Worm (Caenorhabditis elegans) whole organism, midembryonic: ENCODE data around the gene H06H21.11.

Experiments
- T22C8.4 ChIP-seq: fragments of 200-800 bp; sonication (Bioruptor generic); IDR thresholded peaks from 2 replicates; pipeline ENCODE4 v1.3.6; 2022; ENCODE audit warnings: missing genetic modification characterization, missing compliant biosample characterization
- cog-1 ChIP-seq: sonication (generic microtip); optimal IDR thresholded peaks from 2 replicates; lab custom pipeline; 2016; ENCODE audit warnings: missing genetic modification characterization, missing compliant biosample characterization
- flt-1 ChIP-seq: fragments of 200-800 bp; sonication (Bioruptor generic); IDR thresholded peaks from 2 replicates; pipeline ENCODE4 v1.3.6; 2022; ENCODE audit warnings: missing genetic modification characterization, missing compliant biosample characterization
- klf-2 ChIP-seq: fragments of 200-800 bp; sonication (Bioruptor generic); conservative IDR thresholded peaks from 2 replicates; pipeline ENCODE4 v1.3.6; 2022; ENCODE audit warnings: missing genetic modification reagents, missing genetic modification characterization, missing compliant biosample characterization
- med-1 ChIP-seq: sonication (generic microtip); optimal IDR thresholded peaks from 2 replicates; lab custom pipeline; 2017; ENCODE audit warnings: missing genetic modification characterization, mild to moderate bottlenecking, missing compliant biosample characterization, antibody characterized with exemption, missing genetic modification reagents; ENCODE audit not compliant: insufficient read depth
- ref-1 ChIP-seq: fragments of 200-800 bp; sonication (Bioruptor generic); conservative IDR thresholded peaks from 2 replicates; pipeline ENCODE4 v1.3.6; 2022; ENCODE audit warnings: missing genetic modification reagents, missing genetic modification characterization, missing compliant biosample characterization
- tab-1 ChIP-seq: fragments of 200-800 bp; sonication (Bioruptor generic); IDR thresholded peaks from 2 replicates; pipeline ENCODE4 v1.3.6; 2022; ENCODE audit warnings: missing genetic modification characterization, missing compliant biosample characterization
- ztf-23 ChIP-seq: fragments of 200-800 bp; sonication (Bioruptor generic); IDR thresholded peaks from 2 replicates; pipeline ENCODE4 v1.3.6; 2022; ENCODE audit warnings: missing genetic modification reagents, missing genetic modification characterization, missing compliant biosample characterization
- ztf-29 ChIP-seq: fragments of 200-800 bp; sonication (Bioruptor generic); IDR thresholded peaks from 2 replicates; pipeline ENCODE4 v1.3.6; 2022; ENCODE audit warnings: missing genetic modification reagents, missing genetic modification characterization, missing compliant biosample characterization

Gene H06H21.11

ce11 chrIV:4810377-4810984 is 3.4 kb upstream of the H06H21.11 start, which contains the start of gene eif-1.A:
Gene eif-1.A, plus strand, starts transcription at chrIV:4810934.
- TF ChIP-seq med-1 (peak; percentile 21), cog-1 (tag; lab: Kevin White, UChicago) (no peak), klf-2 (GFP tag; lab: Robert Waterston, UW) (0 out of 2 replicates have a peak, but pooled peaks have one; percentile 7), flt-1 (GFP tag; lab: Robert Waterston, UW) (0 out of 2 replicates have a peak, but pooled peaks have one; percentile 16), ztf-23 (0 out of 2 replicates have a peak, but pooled peaks have one; percentile 51)

DNA sequence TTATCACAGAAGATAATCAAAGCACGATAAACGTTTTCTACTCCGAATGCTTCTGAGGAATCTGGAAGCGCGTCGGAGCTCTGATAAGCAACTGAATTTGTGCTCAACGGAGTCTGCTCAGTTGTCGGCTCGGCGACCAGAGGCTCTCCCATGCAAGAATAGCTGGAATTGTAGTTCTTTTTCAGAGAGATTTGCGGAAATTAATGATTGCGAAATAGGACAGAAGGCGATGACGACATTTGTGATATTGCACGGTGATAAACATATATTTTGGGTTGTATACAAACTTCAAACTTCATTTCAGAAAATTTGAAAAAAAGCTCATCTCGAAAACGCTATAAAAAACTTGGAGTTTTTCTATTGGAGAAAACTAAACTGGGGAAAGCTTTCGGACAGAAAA is 2.7 kb upstream of the H06H21.11 start, which contains the start of gene H06H21.37:
TSS of gene H06H21.37 (minus strand) at position 162 of the 400 bp plus-strand sequence.
- TF ChIP-seq ztf-29 (GFP tag; lab: Robert Waterston, UW) (no peak), tab-1 (no peak), klf-2 (GFP tag; lab: Robert Waterston, UW) (no peak), med-1 (no peak), T22C8.4 (GFP tag; lab: Robert Waterston, UW) (no peak), ztf-23 (no peak), ref-1 (no peak), cog-1 (tag; lab: Kevin White, UChicago) (no peak), flt-1 (GFP tag; lab: Robert Waterston, UW) (no peak)

DNA sequence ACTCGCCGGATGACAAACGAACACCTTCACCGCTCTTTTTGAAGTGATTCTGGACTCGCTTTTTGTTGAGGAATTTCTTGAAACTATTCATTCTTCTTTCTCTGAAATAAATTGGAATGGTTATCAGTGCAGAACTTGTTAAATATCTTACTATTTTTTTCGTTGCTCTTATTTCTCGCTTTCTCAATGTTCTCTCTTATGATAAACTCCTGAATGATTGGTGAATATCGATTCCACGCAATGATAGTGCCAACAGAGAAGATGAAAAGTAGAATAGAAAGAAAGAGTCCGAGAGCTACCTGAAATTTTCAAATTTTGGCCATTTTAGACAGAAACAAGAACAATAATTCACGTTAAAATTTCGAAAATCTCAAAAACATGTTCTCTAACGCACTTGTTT is 2.3 kb upstream of the H06H21.11 start, which contains the start of gene ubxn-6:
TSS of gene ubxn-6 (minus strand) at position 101 of the 400 bp plus-strand sequence.
- TF ChIP-seq T22C8.4 (GFP tag; lab: Robert Waterston, UW): no peak

ce11 chrIV:4806486-4806885 is 633 bp downstream of the H06H21.11 start, which contains the start of gene dpf-5:
Gene dpf-5, minus strand, starts transcription at chrIV:4806586.
- TF ChIP-seq T22C8.4 (GFP tag; lab: Robert Waterston, UW): no peak
- TF ChIP-seq ztf-29 (GFP tag; lab: Robert Waterston, UW): no peak
- no peak for TF ChIP-seq klf-2 (GFP tag; lab: Robert Waterston, UW)
- no peak for TF ChIP-seq ztf-23
- no peak for TF ChIP-seq med-1
- TF ChIP-seq cog-1 (tag; lab: Kevin White, UChicago): no peak
- TF ChIP-seq flt-1 (GFP tag; lab: Robert Waterston, UW): no peak
- no peak for TF ChIP-seq ref-1
- TF ChIP-seq tab-1: no peak

- TF ChIP-seq klf-2 (GFP tag; lab: Robert Waterston, UW): no peak
Observed at ce11 chrIV:4802494-4802893, 4.6 kb downstream of the H06H21.11 start, which contains the start of gene dpf-7. Gene dpf-7, minus strand, starts transcription at chrIV:4802594.

- TF ChIP-seq T22C8.4 (GFP tag; lab: Robert Waterston, UW) (peak; percentile 85), ztf-23 (no peak)
Observed at ce11 chrIV:4799114-4799513, 8.0 kb downstream of the H06H21.11 start, which contains the start of gene eor-1. Gene eor-1, minus strand, starts transcription at chrIV:4799178.

ce11 chrIV:4795111-4795510 is 12.0 kb downstream of the H06H21.11 start:
- TF ChIP-seq flt-1 (GFP tag; lab: Robert Waterston, UW) (no peak), cog-1 (tag; lab: Kevin White, UChicago) (no peak), ztf-23 (no peak), tab-1 (no peak), med-1 (no peak), ref-1 (no peak), klf-2 (GFP tag; lab: Robert Waterston, UW) (no peak), ztf-29 (GFP tag; lab: Robert Waterston, UW) (no peak), T22C8.4 (GFP tag; lab: Robert Waterston, UW) (no peak)

DNA sequence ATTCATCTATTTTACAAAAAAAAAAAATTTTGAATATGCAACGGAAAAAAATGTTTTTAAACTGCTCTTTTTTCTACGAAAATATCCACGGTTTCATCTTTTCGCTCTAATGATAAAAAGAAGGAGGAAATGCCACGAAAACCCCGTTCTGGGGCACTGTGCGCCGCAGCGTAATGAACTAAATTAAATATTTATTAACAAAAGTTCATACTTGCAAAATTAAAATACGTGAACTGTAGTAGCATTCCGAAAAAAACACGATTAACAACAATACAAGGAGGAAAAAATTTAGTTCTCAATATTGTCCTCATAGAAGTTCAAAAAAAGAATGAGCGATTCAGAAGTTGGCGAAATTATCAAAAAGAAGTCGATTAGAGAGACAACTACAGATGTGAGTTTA is 17.7 kb downstream of the H06H21.11 start, which contains the start of gene R11E3.1:
TSS of gene R11E3.1 (plus strand) at position 301 of the 400 bp plus-strand sequence.
- TF ChIP-seq ztf-29 (GFP tag; lab: Robert Waterston, UW) (no peak), klf-2 (GFP tag; lab: Robert Waterston, UW) (no peak), ztf-23 (no peak), ref-1 (no peak), cog-1 (tag; lab: Kevin White, UChicago) (no peak), flt-1 (GFP tag; lab: Robert Waterston, UW) (no peak), med-1 (no peak), T22C8.4 (GFP tag; lab: Robert Waterston, UW) (no peak), tab-1 (no peak)

DNA sequence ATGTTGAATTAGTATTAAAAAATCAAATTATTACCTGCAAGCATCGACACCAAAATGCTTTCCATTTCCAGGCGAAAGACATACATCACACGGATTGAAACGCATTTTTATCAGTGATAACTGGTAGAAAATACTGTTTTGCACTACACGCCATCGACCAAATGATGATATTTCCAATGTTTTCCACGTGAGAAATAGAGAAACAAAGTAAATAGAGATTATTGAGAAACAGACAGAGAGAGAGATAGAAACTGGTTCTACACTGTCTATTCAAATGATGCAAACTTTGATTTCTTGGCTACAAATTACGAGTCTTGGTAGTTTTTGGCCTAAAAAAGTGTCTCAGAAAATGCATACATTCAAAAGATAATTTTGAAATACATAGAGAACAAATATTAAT is 18.8 kb downstream of the H06H21.11 start, which contains the start of gene nhr-104:
TSS of gene nhr-104 (minus strand) at position 361 of the 400 bp plus-strand sequence.
- TF ChIP-seq cog-1 (tag; lab: Kevin White, UChicago) (no peak), tab-1 (no peak), klf-2 (GFP tag; lab: Robert Waterston, UW) (no peak), T22C8.4 (GFP tag; lab: Robert Waterston, UW) (no peak), flt-1 (GFP tag; lab: Robert Waterston, UW) (no peak), ztf-23 (no peak), ztf-29 (GFP tag; lab: Robert Waterston, UW) (no peak), med-1 (no peak), ref-1 (no peak)

DNA sequence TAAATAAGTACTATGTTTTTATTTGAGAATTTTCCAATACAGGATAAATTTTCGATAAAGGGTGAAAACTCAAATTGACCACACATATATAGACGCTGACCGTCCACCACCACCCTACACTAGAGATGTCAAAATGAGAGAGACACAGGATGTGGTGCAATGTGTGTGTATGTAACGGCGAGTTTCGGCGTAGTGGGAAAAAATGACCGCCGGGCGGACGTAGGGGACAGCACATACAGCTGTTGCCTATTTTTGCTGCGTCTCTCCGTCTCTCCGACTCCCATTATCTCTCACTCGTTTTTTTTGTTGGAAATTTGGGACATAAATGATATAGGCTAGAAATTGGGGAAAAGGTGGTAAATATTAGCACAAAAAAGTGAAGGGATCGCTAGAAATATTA is 26.0 kb downstream of the H06H21.11 start:
- TF ChIP-seq tab-1: no peak
- no peak for TF ChIP-seq flt-1 (GFP tag; lab: Robert Waterston, UW)
- TF ChIP-seq ztf-29 (GFP tag; lab: Robert Waterston, UW): no peak
- no peak for TF ChIP-seq T22C8.4 (GFP tag; lab: Robert Waterston, UW)
- no peak for TF ChIP-seq klf-2 (GFP tag; lab: Robert Waterston, UW)
- no peak for TF ChIP-seq cog-1 (tag; lab: Kevin White, UChicago)
- no peak for TF ChIP-seq ref-1
- TF ChIP-seq med-1: no peak
- TF ChIP-seq ztf-23: no peak
